Worm (Caenorhabditis elegans) whole organism, L4 larva: ENCODE data around the gene F54D5.24.

ENCODE experiments used
- R02D3.7 ChIP-seq: fragments of 150-350 bp; sonication (generic microtip); optimal IDR thresholded peaks from 3 replicates; lab custom pipeline; 2014; ENCODE audit warnings: missing biosample characterization, missing genetic modification characterization
- ama-1 ChIP-seq: fragments of 150-350 bp; optimal IDR thresholded peaks from 2 replicates; lab custom pipeline; 2014; ENCODE audit warnings: inconsistent platforms, mixed read lengths
- ceh-82 ChIP-seq: sonication (generic microtip); optimal IDR thresholded peaks from 2 replicates; lab custom pipeline; 2017; ENCODE audit warnings: missing biosample characterization, missing genetic modification characterization
- fos-1 ChIP-seq: fragments of 150-350 bp; optimal IDR thresholded peaks from 2 replicates; lab custom pipeline; 2014; ENCODE audit warnings: missing biosample characterization, missing genetic modification characterization
- jun-1 ChIP-seq: fragments of 150-350 bp; optimal IDR thresholded peaks from 2 replicates; lab custom pipeline; 2014; ENCODE audit warnings: missing biosample characterization, missing genetic modification reagents, missing genetic modification characterization
- lin-15B ChIP-seq: fragments of 150-350 bp; sonication (generic microtip); optimal IDR thresholded peaks from 3 replicates; lab custom pipeline; 2014; ENCODE audit warnings: missing biosample characterization, missing genetic modification characterization
- mdl-1 ChIP-seq, 2 experiments: fragments of 150-350 bp in 1 of 2; sonication (generic microtip) in 1 of 2; optimal IDR thresholded peaks; 2 replicates each; lab custom pipeline; 2014 to 2017; ENCODE audit warnings: missing biosample characterization in 2 of 2, missing genetic modification characterization in 2 of 2
- nhr-28 ChIP-seq: fragments of 150-350 bp; optimal IDR thresholded peaks from 2 replicates; lab custom pipeline; 2014; ENCODE audit warnings: missing biosample characterization, missing genetic modification characterization
- nhr-48 ChIP-seq: sonication (generic microtip); optimal IDR thresholded peaks from 2 replicates; lab custom pipeline; 2016; ENCODE audit warnings: mild to moderate bottlenecking, missing genetic modification characterization, missing compliant biosample characterization
- nhr-77 ChIP-seq: fragments of 150-350 bp; optimal IDR thresholded peaks from 2 replicates; lab custom pipeline; 2014; ENCODE audit warnings: missing biosample characterization, missing genetic modification characterization
- unc-130 ChIP-seq: sonication (generic microtip); optimal IDR thresholded peaks from 2 replicates; lab custom pipeline; 2016; ENCODE audit warnings: missing genetic modification reagents, missing genetic modification characterization, missing compliant biosample characterization
- zag-1 ChIP-seq: fragments of 150-350 bp; optimal IDR thresholded peaks from 2 replicates; lab custom pipeline; 2014; ENCODE audit warnings: missing biosample characterization, missing genetic modification characterization
- zip-2 ChIP-seq: fragments of 150-350 bp; optimal IDR thresholded peaks from 2 replicates; lab custom pipeline; 2014; ENCODE audit warnings: missing biosample characterization, missing genetic modification characterization

ce11 chrII:11537606-11538016, 18.1 kb upstream of the F54D5.24 start:
- TF ChIP-seq jun-1 (tag; lab: Kevin White, UChicago) (no peak), unc-130 (no peak), nhr-77 (tag; lab: Kevin White, UChicago) (no peak), ceh-82 (tag; lab: Kevin White, UChicago) (no peak), R02D3.7 (tag; lab: Kevin White, UChicago) (no peak), nhr-48 (no peak), mdl-1 (tag; optimal IDR thresholded peaks at IDR 0.05; lab: Kevin White, UChicago) (no peak), ama-1 (lab: Kevin White, UChicago) (no peak), nhr-28 (tag; lab: Kevin White, UChicago) (no peak), zip-2 (tag; lab: Kevin White, UChicago) (no peak), lin-15B (no peak), zag-1 (no peak), fos-1 (tag; lab: Kevin White, UChicago) (no peak)
